Worm (Caenorhabditis elegans): ENCODE data around the gene F17E9.5.

Gene F17E9.5

DNA sequence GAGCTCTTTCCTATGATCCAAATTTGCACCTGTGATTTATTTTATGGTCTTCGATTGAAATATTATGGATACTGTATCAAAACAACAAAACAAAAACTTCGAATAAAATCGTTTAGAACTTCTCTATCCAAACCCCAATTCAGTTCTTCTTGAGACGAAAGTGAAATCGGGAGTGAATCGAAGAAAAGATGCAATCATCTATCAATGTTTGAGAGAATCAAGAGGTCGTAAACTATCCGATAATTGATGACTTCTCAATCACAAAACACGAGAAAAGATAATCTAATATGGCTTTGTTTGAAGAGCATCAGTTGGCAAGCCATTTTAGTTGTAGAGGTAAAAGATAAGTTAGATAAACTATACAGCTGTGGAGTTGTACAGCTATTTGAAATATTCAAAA, 27.8 kb upstream of the F17E9.5 start:
- TF ChIP-seq lin-14 (GFP tag; optimal IDR thresholded peaks at IDR 0.05) = peak; percentile 39
- no peak for TF ChIP-seq nhr-90 (tag; optimal IDR thresholded peaks at IDR 0.05; ENCODE audit: poor library complexity)
- peak in 2 of 6 experiments; percentile 5 to 13 for TF ChIP-seq elt-3 (tag; optimal IDR thresholded peaks at IDR 0.05)
- TF ChIP-seq blmp-1 (tag; optimal IDR thresholded peaks at IDR 0.05) = peak; percentile 97
- TF ChIP-seq lin-39 (tag; optimal IDR thresholded peaks at IDR 0.05) = no peak
- TF ChIP-seq Y116A8C.19 (tag; optimal IDR thresholded peaks at IDR 0.05; ENCODE audit: borderline replicate concordance) = no peak

DNA sequence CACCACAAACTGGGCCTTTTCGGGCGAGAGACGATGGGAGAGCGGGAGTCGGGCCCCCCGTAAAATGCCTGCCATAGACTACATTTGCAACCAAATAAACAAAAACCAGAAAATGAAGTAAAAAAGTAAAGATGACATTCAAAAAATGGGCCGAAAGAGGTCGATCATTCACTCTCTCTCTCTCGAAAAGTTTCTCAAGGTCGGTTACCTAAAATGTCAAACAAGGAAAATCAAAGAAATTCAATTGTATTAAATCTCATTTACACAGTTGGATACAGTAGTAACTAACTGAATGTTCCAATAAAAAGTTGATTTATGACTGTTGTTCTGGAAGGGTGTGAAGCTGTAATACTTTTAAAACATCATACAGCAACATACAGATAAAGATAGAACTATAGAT, 26.8 kb upstream of the F17E9.5 start:
- TF ChIP-seq nhr-47 (tag; optimal IDR thresholded peaks at IDR 0.05) = no peak
- TF ChIP-seq nhr-85 (tag) = peak; percentile 71
- peak; percentile 40 for TF ChIP-seq lin-14 (GFP tag; optimal IDR thresholded peaks at IDR 0.05)
- no peak for TF ChIP-seq nhr-71 (tag; optimal IDR thresholded peaks at IDR 0.05)
- peak; percentile 76 for TF ChIP-seq blmp-1 (tag; optimal IDR thresholded peaks at IDR 0.05)
- TF ChIP-seq grh-1 (GFP tag; IDR thresholded peaks at IDR 0.05) = no peak
- no peak for TF ChIP-seq efl-1 (optimal IDR thresholded peaks at IDR 0.05)
- no peak for TF ChIP-seq efl-1 (GFP tag; optimal IDR thresholded peaks at IDR 0.05 in 1 of 2)
- no peak for TF ChIP-seq ceh-88 (GFP tag; IDR thresholded peaks at IDR 0.05)
- no peak for TF ChIP-seq pag-3 (tag; optimal IDR thresholded peaks at IDR 0.05; ENCODE audit: borderline replicate concordance, insufficient read depth)
- TF ChIP-seq fkh-10 (GFP tag; optimal IDR thresholded peaks at IDR 0.05) = no peak
- no peak for TF ChIP-seq elt-3 (tag; optimal IDR thresholded peaks at IDR 0.05)
- no peak for TF ChIP-seq sox-4 (tag; optimal IDR thresholded peaks at IDR 0.05)
- TF ChIP-seq ztf-11 (tag; optimal IDR thresholded peaks at IDR 0.05) = no peak
- no peak for TF ChIP-seq efl-3 (GFP tag; optimal IDR thresholded peaks at IDR 0.05)

DNA sequence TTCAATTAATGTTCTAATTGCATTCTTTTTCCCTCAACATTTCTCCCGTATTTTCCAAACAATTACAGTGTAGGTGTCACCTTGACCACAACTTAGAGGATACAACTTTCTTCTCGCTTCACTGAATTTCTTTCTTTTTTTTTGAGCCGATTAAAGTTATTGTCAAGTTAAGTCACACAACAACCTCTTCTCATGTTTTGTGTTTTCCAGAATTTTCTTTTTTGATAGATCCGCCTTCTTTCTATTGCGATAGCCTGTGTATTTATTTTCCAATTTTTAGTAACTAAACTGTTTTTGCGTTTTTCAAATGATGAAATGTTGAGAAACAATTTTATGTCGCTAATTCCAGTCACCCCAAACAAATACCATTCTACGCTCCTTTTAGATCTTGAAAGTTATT, 20.0 kb upstream of the F17E9.5 start, which contains the start of gene F35H10.3:
F35H10.3 (plus strand) TSS at position 301 of the 400 bp plus-strand sequence.
- TF ChIP-seq unc-62 (GFP tag; optimal IDR thresholded peaks at IDR 0.05) (no peak), skn-1 (tag; optimal IDR thresholded peaks at IDR 0.05) (no peak), nhr-237 (tag; optimal IDR thresholded peaks at IDR 0.05) (no peak), nhr-20 (tag; optimal IDR thresholded peaks at IDR 0.05) (no peak), nhr-76 (tag; optimal IDR thresholded peaks at IDR 0.05) (no peak), sup-37 (GFP tag; optimal IDR thresholded peaks at IDR 0.05) (no peak), ceh-82 (tag; optimal IDR thresholded peaks at IDR 0.05) (no peak), C34B4.2 (tag; optimal IDR thresholded peaks at IDR 0.05) (no peak), F16B12.6 (tag; optimal IDR thresholded peaks at IDR 0.05) (no peak), ces-1 (GFP tag; optimal IDR thresholded peaks at IDR 0.05) (no peak), dsc-1 (tag; optimal IDR thresholded peaks at IDR 0.05) (no peak), lin-13 (GFP tag; optimal IDR thresholded peaks at IDR 0.05) (no peak), hpl-2 (GFP tag; optimal IDR thresholded peaks at IDR 0.05) (no peak), zip-4 (GFP tag; optimal IDR thresholded peaks at IDR 0.05) (no peak)

DNA sequence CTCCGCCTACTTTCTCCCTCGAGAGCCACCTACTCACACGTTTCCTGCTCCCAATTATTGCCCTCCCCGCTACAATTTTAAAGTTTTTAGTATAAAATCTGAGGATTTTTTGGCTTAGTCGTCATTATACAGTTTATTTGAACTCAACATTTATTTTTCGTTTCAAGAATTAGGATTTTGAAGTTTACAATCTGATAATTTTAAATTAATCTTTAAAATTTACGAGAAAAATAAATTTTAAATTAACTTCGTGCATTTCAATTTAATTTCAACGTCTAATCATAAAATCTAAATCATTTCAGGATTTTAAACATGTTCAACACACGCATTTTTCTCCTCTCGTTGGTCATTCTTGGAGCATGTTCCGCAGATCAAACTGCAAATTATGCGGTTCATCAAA, 16.7 kb upstream of the F17E9.5 start, which contains the start of gene F35H10.2:
F35H10.2 (plus strand) TSS at position 301 of the 400 bp plus-strand sequence.
- TF ChIP-seq aly-2 (tag; optimal IDR thresholded peaks at IDR 0.05) (no peak), lsy-2 (tag; optimal IDR thresholded peaks at IDR 0.05) (no peak), ets-5 (GFP tag; IDR thresholded peaks at IDR 0.05) (no peak), pag-3 (tag; optimal IDR thresholded peaks at IDR 0.05; ENCODE audit: borderline replicate concordance, insufficient read depth) (no peak), nhr-71 (tag; optimal IDR thresholded peaks at IDR 0.05) (no peak), skn-1 (tag; optimal IDR thresholded peaks at IDR 0.05) (no peak), ceh-88 (GFP tag; IDR thresholded peaks at IDR 0.05) (no peak)

DNA sequence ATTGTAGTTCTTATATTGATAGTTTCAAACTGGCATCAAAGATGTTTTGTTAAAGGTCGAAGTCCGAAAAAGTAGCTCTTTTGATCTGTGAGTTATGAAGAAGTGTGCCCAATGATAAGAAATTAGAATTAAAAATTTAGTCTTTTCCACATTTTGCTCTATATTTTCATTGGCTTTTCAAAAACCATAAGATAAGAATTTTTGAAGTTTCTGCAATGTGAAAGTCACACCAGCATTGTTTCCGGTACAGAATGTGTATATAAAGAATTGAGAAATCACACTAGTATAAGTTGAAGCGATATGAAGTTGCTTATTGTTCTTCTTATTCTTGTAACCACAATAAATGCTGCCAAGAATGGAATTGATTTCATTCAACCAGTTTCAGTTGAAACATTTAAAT, 13.1 kb upstream of the F17E9.5 start, which contains the start of gene lys-10:
lys-10 (plus strand) TSS at position 301 of the 400 bp plus-strand sequence.
- TF ChIP-seq C34B4.2 (tag; optimal IDR thresholded peaks at IDR 0.05) (no peak), nhr-77 (tag; optimal IDR thresholded peaks at IDR 0.05) (no peak), ceh-82 (tag; optimal IDR thresholded peaks at IDR 0.05) (no peak), nhr-47 (tag; optimal IDR thresholded peaks at IDR 0.05) (no peak), snu-23 (GFP tag; optimal IDR thresholded peaks at IDR 0.05) (no peak), pag-3 (tag; optimal IDR thresholded peaks at IDR 0.05; ENCODE audit: borderline replicate concordance, insufficient read depth) (no peak), pqm-1 (tag; optimal IDR thresholded peaks at IDR 0.05) (no peak)
